Fruit fly (Drosophila melanogaster) whole organism, adult: ENCODE measurements around the gene CG2104.

ENCODE experiments used
- CG11617 ChIP-seq: fragments of 200-800 bp; sonication (Bioruptor generic); optimal IDR thresholded peaks from 2 replicates; lab custom pipeline; 2017; ENCODE audit warnings: mild to moderate bottlenecking, missing biosample characterization, missing genetic modification reagents, missing genetic modification characterization
- CG5204 ChIP-seq: fragments of 200-800 bp; sonication (Bioruptor generic); optimal IDR thresholded peaks from 2 replicates; lab custom pipeline; 2016; ENCODE audit warnings: missing biosample characterization, missing genetic modification characterization
- CG7045 ChIP-seq: fragments of 200-800 bp; sonication (Bioruptor generic); optimal IDR thresholded peaks from 2 replicates; lab custom pipeline; 2017; ENCODE audit warnings: missing biosample characterization, mild to moderate bottlenecking, missing genetic modification characterization
- Crg-1 ChIP-seq: fragments of 200-800 bp; sonication (Bioruptor generic); optimal IDR thresholded peaks from 2 replicates; lab custom pipeline; 2016; ENCODE audit warnings: missing biosample characterization, missing genetic modification characterization
- Hr96 ChIP-seq: fragments of 200-800 bp; sonication (Bioruptor generic); optimal IDR thresholded peaks from 2 replicates; lab custom pipeline; 2016; ENCODE audit warnings: missing biosample characterization, missing genetic modification characterization
- cic ChIP-seq: fragments of 200-800 bp; sonication (Bioruptor generic); optimal IDR thresholded peaks from 2 replicates; lab custom pipeline; 2017; ENCODE audit warnings: missing biosample characterization, mild to moderate bottlenecking, missing genetic modification characterization, moderate library complexity
- cnc ChIP-seq, 2 experiments: fragments of >200 bp; optimal IDR thresholded peaks; 2 replicates each; lab custom pipeline; 2017
- kay ChIP-seq: fragments of 200-800 bp; sonication (Bioruptor generic); peaks from one replicate; lab custom pipeline; 2016; ENCODE audit warnings: missing biosample characterization, missing genetic modification characterization, borderline replicate concordance
- pad ChIP-seq: fragments of 200-800 bp; sonication (Bioruptor generic); optimal IDR thresholded peaks from 3 replicates; lab custom pipeline; 2017; ENCODE audit warnings: missing biosample characterization, missing genetic modification characterization, mild to moderate bottlenecking, moderate library complexity, missing genetic modification reagents

dm6 chr3R:5742278-5743196 is 49.5 kb upstream of the CG2104 start, which contains the start of the genes Sym and Madm:
- no peak for TF ChIP-seq cnc (optimal IDR thresholded peaks at IDR 0.05; lab: Kevin White, UChicago)
- TF ChIP-seq kay (GFP tag; lab: Kevin White, UChicago): no peak
- peak; percentile 15 for TF ChIP-seq CG5204 (GFP tag; lab: Kevin White, UChicago)
- TF ChIP-seq CG7045: no peak
- peak; percentile 51 for TF ChIP-seq Hr96
- peak; percentile 34 for TF ChIP-seq CG11617 (GFP tag; lab: Kevin White, UChicago)
- peak; percentile 13 for TF ChIP-seq pad (GFP tag; lab: Kevin White, UChicago)
- peak; percentile 3 for TF ChIP-seq Crg-1 (GFP tag; lab: Kevin White, UChicago)
- TF ChIP-seq cic (GFP tag; lab: Kevin White, UChicago): no peak
